Worm (Caenorhabditis elegans) whole organism, young adult: ENCODE data around the gene mocs-1.
A peak's percentile ranks its signal among the peaks of the same experiment; 100 is the strongest.

ENCODE experiments used
- B0035.1 ChIP-seq: sonication (generic microtip); optimal IDR thresholded peaks from 2 replicates; lab custom pipeline; 2016; ENCODE audit warnings: missing genetic modification characterization, mild to moderate bottlenecking, missing compliant biosample characterization, missing genotype, missing genetic modification reagents
- C06A6.2 ChIP-seq: fragments of 200-800 bp; sonication (Bioruptor generic); conservative IDR thresholded peaks from 2 replicates; pipeline ENCODE4 v1.3.6; 2022; ENCODE audit warnings: missing genetic modification characterization, missing compliant biosample characterization
- F10E7.11 ChIP-seq: sonication (generic microtip); optimal IDR thresholded peaks from 2 replicates; lab custom pipeline; 2017; ENCODE audit warnings: mild to moderate bottlenecking, missing genetic modification characterization, moderate library complexity, missing compliant biosample characterization
- F23B12.7 ChIP-seq: sonication (generic microtip); optimal IDR thresholded peaks from 2 replicates; lab custom pipeline; 2017; ENCODE audit warnings: missing genetic modification characterization, mild to moderate bottlenecking, missing compliant biosample characterization, antibody characterized with exemption, moderate library complexity; ENCODE audit not compliant: insufficient read depth
- F33H1.4 ChIP-seq: fragments of 200-800 bp; sonication (Bioruptor generic); IDR thresholded peaks from 2 replicates; pipeline ENCODE4 v1.3.6; 2022; ENCODE audit warnings: missing genetic modification reagents, missing genetic modification characterization, missing compliant biosample characterization
- F37B4.10 ChIP-seq: fragments of 200-800 bp; sonication (Bioruptor generic); IDR thresholded peaks from 2 replicates; pipeline ENCODE4 v1.3.6; 2022; ENCODE audit warnings: missing genetic modification characterization, missing compliant biosample characterization
- F57C9.4 ChIP-seq: sonication (generic microtip); optimal IDR thresholded peaks from 2 replicates; lab custom pipeline; 2017; ENCODE audit warnings: mild to moderate bottlenecking, missing genetic modification characterization, missing compliant biosample characterization
- T26A5.8 ChIP-seq: sonication (generic microtip); optimal IDR thresholded peaks from 2 replicates; lab custom pipeline; 2016; ENCODE audit warnings: missing genetic modification characterization, missing compliant biosample characterization
- Y67H2A.10 ChIP-seq: fragments of 200-800 bp; sonication (Bioruptor generic); conservative IDR thresholded peaks from 2 replicates; pipeline ENCODE4 v1.3.6; 2022; ENCODE audit warnings: missing genetic modification reagents, missing genetic modification characterization, missing compliant biosample characterization
- Y79H2A.3 ChIP-seq: fragments of 200-800 bp; sonication (Bioruptor generic); conservative IDR thresholded peaks from 2 replicates; pipeline ENCODE4 v1.3.6; 2022; ENCODE audit warnings: missing genetic modification reagents, missing genetic modification characterization, missing compliant biosample characterization
- akir-1 ChIP-seq: fragments of 200-800 bp; sonication (Bioruptor generic); optimal IDR thresholded peaks from 2 replicates; lab custom pipeline; 2018; ENCODE audit warnings: mild to moderate bottlenecking, missing genetic modification characterization, moderate library complexity, missing compliant biosample characterization
- atf-7 ChIP-seq: sonication (generic microtip); optimal IDR thresholded peaks from 2 replicates; lab custom pipeline; 2017; ENCODE audit warnings: mild to moderate bottlenecking, missing genetic modification characterization, missing compliant biosample characterization
- attf-3 ChIP-seq: fragments of 200-800 bp; sonication (Bioruptor generic); conservative IDR thresholded peaks from 2 replicates; pipeline ENCODE4 v1.3.6; 2022; ENCODE audit warnings: missing genetic modification reagents, missing genetic modification characterization, missing compliant biosample characterization
- attf-5 ChIP-seq: fragments of 200-800 bp; sonication (Bioruptor generic); optimal IDR thresholded peaks from 2 replicates; lab custom pipeline; 2018; ENCODE audit warnings: mild to moderate bottlenecking, missing genetic modification characterization, missing compliant biosample characterization
- bed-1 ChIP-seq: fragments of 200-800 bp; sonication (Bioruptor generic); IDR thresholded peaks from 2 replicates; pipeline ENCODE4 v1.3.6; 2022; ENCODE audit warnings: missing genetic modification reagents, missing genetic modification characterization, missing compliant biosample characterization
- bed-2 ChIP-seq: fragments of 200-800 bp; sonication (Bioruptor generic); IDR thresholded peaks from 2 replicates; pipeline ENCODE4 v1.3.6; 2022; ENCODE audit warnings: missing genetic modification reagents, missing genetic modification characterization, missing compliant biosample characterization
- cebp-1 ChIP-seq, 2 experiments: fragments of 200-800 bp in 1 of 2; sonication (Bioruptor generic) in 1 of 2; sonication (generic microtip) in 1 of 2; IDR thresholded peaks in 1 of 2; optimal IDR thresholded peaks in 1 of 2; 2 replicates each; pipeline versions ENCODE4 v1.3.6 to Lab custom; 2017 to 2022; ENCODE audit warnings: missing compliant biosample characterization in 2 of 2, missing genetic modification characterization in 2 of 2, mild to moderate bottlenecking in 1 of 2, missing genetic modification reagents in 1 of 2, moderate library complexity in 1 of 2
- ceh-40 ChIP-seq: fragments of 200-800 bp; sonication (Bioruptor generic); IDR thresholded peaks from 2 replicates; pipeline ENCODE4 v1.3.6; 2022; ENCODE audit warnings: missing genetic modification characterization, missing compliant biosample characterization
- egrh-3 ChIP-seq: fragments of 200-800 bp; sonication (Bioruptor generic); IDR thresholded peaks from 2 replicates; pipeline ENCODE4 v1.3.6; 2022; ENCODE audit warnings: missing genetic modification reagents, missing genetic modification characterization, missing compliant biosample characterization
- gei-17 ChIP-seq: fragments of 200-800 bp; sonication (Bioruptor generic); optimal IDR thresholded peaks from 2 replicates; lab custom pipeline; 2018; ENCODE audit warnings: mild to moderate bottlenecking, missing genetic modification characterization, missing compliant biosample characterization
- hlh-26 ChIP-seq: fragments of 200-800 bp; sonication (Bioruptor generic); conservative IDR thresholded peaks from 2 replicates; pipeline ENCODE4 v1.3.6; 2022; ENCODE audit warnings: missing genetic modification reagents, missing genetic modification characterization, missing compliant biosample characterization
- hmg-1.2 ChIP-seq: fragments of 200-800 bp; sonication (Bioruptor generic); IDR thresholded peaks from 2 replicates; pipeline ENCODE4 v1.3.6; 2022; ENCODE audit warnings: missing genetic modification reagents, missing genetic modification characterization, missing compliant biosample characterization
- let-526 ChIP-seq: fragments of 200-800 bp; sonication (Bioruptor generic); IDR thresholded peaks from 2 replicates; pipeline ENCODE4 v1.3.6; 2022; ENCODE audit warnings: missing genetic modification reagents, missing genetic modification characterization, missing compliant biosample characterization
- let-607 ChIP-seq, 2 experiments: fragments of 200-800 bp in 1 of 2; sonication (Bioruptor generic) in 1 of 2; sonication (generic microtip) in 1 of 2; optimal IDR thresholded peaks; 2 replicates each; lab custom pipeline; 2016 to 2018; ENCODE audit warnings: mild to moderate bottlenecking in 2 of 2, missing compliant biosample characterization in 2 of 2, missing genetic modification characterization in 2 of 2, moderate library complexity in 2 of 2, missing genotype in 1 of 2
- lin-40 ChIP-seq: sonication (generic microtip); optimal IDR thresholded peaks from 2 replicates; lab custom pipeline; 2016; ENCODE audit warnings: missing genetic modification characterization, mild to moderate bottlenecking, missing compliant biosample characterization, missing genotype, missing genetic modification reagents
- madf-10 ChIP-seq: sonication (generic microtip); optimal IDR thresholded peaks from 2 replicates; lab custom pipeline; 2016; ENCODE audit warnings: mild to moderate bottlenecking, missing genetic modification characterization, missing compliant biosample characterization
- madf-6 ChIP-seq: fragments of 200-800 bp; sonication (Bioruptor generic); IDR thresholded peaks from 2 replicates; pipeline ENCODE4 v1.3.6; 2022; ENCODE audit warnings: missing genetic modification reagents, missing genetic modification characterization, missing compliant biosample characterization
- mes-4 ChIP-seq: sonication (generic microtip); optimal IDR thresholded peaks from 2 replicates; lab custom pipeline; 2016; ENCODE audit warnings: missing genotype, missing genetic modification characterization, missing compliant biosample characterization
- nfyb-1 ChIP-seq: fragments of 200-800 bp; sonication (Bioruptor generic); IDR thresholded peaks from 2 replicates; pipeline ENCODE4 v1.3.6; 2022; ENCODE audit warnings: missing genetic modification reagents, missing genetic modification characterization, missing compliant biosample characterization
- nhr-80 ChIP-seq: sonication (generic microtip); optimal IDR thresholded peaks from 2 replicates; lab custom pipeline; 2016; ENCODE audit warnings: missing genetic modification characterization, missing compliant biosample characterization
- pbrm-1 ChIP-seq: fragments of 200-800 bp; sonication (Bioruptor generic); IDR thresholded peaks from 2 replicates; pipeline ENCODE4 v1.3.6; 2022; ENCODE audit warnings: missing genetic modification reagents, missing genetic modification characterization, missing compliant biosample characterization
- rpc-1 ChIP-seq, 2 experiments: fragments of 150-350 bp in 1 of 2; sonication (generic microtip) in 1 of 2; optimal IDR thresholded peaks; 2 replicates each; lab custom pipeline; 2014 to 2018; ENCODE audit warnings: missing biosample characterization in 1 of 2, missing genetic modification characterization in 1 of 2, missing genetic modification reagents in 1 of 2, missing genotype in 1 of 2
- sea-2 ChIP-seq: fragments of 200-800 bp; sonication (Bioruptor generic); IDR thresholded peaks from 2 replicates; pipeline ENCODE4 v1.3.6; 2022; ENCODE audit warnings: missing genetic modification characterization, missing compliant biosample characterization
- snpc-4 ChIP-seq, 5 experiments: fragments of 150-350 bp in 1 of 5; sonication (generic microtip) in 4 of 5; optimal IDR thresholded peaks; 2 replicates each; lab custom pipeline; 2014 to 2018; ENCODE audit warnings: missing genetic modification characterization in 5 of 5, missing biosample characterization in 3 of 5, antibody characterized with exemption in 2 of 5, mild to moderate bottlenecking in 2 of 5, missing compliant biosample characterization in 2 of 5, missing genotype in 2 of 5, moderate library complexity in 2 of 5, missing genetic modification reagents in 1 of 5
- unc-62 ChIP-seq: fragments of 150-350 bp; optimal IDR thresholded peaks from 2 replicates; lab custom pipeline; 2014; ENCODE audit warnings: missing biosample characterization, missing genetic modification reagents, missing genetic modification characterization
- zfh-2 ChIP-seq: fragments of 200-800 bp; sonication (Bioruptor generic); conservative IDR thresholded peaks from 2 replicates; pipeline ENCODE4 v1.3.6; 2022; ENCODE audit warnings: missing genetic modification reagents, missing genetic modification characterization, missing compliant biosample characterization
- zim-3 ChIP-seq: sonication (generic microtip); optimal IDR thresholded peaks from 2 replicates; lab custom pipeline; 2017; ENCODE audit warnings: mild to moderate bottlenecking, missing genetic modification characterization, moderate library complexity, missing compliant biosample characterization
- ztf-26 ChIP-seq: sonication (generic microtip); optimal IDR thresholded peaks from 2 replicates; lab custom pipeline; 2017; ENCODE audit warnings: missing genetic modification characterization, missing compliant biosample characterization

mocs-1 gene

DNA sequence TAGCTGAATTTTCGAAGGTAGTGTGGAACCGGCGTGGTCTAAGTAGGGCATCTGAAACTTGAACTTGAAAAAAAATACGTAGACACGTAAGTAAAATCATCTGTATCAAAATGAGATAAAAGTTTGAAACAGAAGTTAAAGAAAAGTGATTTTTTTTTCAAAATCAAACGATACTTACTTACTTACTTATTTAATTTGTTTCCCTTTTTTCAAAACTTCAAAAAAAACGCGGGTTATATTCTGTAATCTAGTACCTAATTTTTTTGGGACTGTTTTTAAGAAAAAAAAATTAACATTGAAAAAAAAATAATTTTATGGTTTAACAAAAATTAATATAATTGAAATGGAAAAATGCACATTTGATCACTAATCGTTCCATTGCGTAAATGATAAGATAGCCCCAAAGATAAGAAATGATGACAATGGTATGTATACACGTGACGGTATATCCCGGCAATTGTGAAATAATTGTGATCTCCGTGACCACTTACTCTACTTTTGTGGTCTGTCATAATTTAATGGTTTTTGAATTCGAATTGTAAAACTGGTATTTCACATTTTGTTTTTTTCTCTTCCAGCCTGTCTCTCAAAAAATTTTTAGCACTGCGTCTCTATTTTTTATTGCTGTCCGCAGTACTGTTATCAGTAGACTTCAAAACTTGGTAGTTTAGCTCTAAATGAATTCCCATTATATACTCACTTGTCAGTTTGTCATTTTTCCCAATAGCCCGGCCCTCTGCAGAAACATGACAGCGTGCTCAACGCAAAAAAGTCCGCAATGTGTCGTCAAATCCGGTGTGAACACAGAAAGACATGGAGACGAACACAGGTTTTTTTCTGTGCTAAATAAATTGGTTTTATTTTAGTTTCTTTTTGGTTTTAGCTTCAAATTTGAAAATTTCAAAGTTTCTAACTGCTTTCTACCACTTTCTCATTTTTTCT is at the start of gene mocs-1:
mocs-1 (minus strand) TSS at position 51 of the 942 bp plus-strand sequence.
- TF ChIP-seq hmg-1.2 (GFP tag; lab: Robert Waterston, UW) (peak; percentile 12; the same call in 1 of the 2 replicates), B0035.1 (tag; lab: Kevin White, UChicago) (no peak), rpc-1 (optimal IDR thresholded peaks at IDR 0.05; lab: Kevin White, UChicago) (no peak), rpc-1 (tag; optimal IDR thresholded peaks at IDR 0.05; lab: Kevin White, UChicago) (no peak), F23B12.7 (tag; lab: Kevin White, UChicago) (no peak), let-526 (no peak), F37B4.10 (GFP tag; lab: Robert Waterston, UW) (no peak), lin-40 (tag; lab: Kevin White, UChicago) (peak; percentile 8), madf-6 (GFP tag; lab: Robert Waterston, UW) (no peak), nhr-80 (tag; lab: Kevin White, UChicago) (peak; percentile 68), attf-5 (GFP tag; lab: Kevin White, UChicago) (peak; percentile 26), Y67H2A.10 (GFP tag; lab: Robert Waterston, UW) (no peak), C06A6.2 (no peak), let-607 (tag; optimal IDR thresholded peaks at IDR 0.05; lab: Kevin White, UChicago) (peak in 1 of 2 experiments; percentile 9), cebp-1 (GFP tag; IDR thresholded peaks at IDR 0.05; lab: Robert Waterston, UW) (peak; percentile 62; the same call in 1 of the 2 replicates), cebp-1 (tag; optimal IDR thresholded peaks at IDR 0.05; lab: Kevin White, UChicago) (peak; percentile 85), snpc-4 (GFP tag; optimal IDR thresholded peaks at IDR 0.05; lab: Kevin White, UChicago) (no peak), snpc-4 (tag; optimal IDR thresholded peaks at IDR 0.05; lab: Kevin White, UChicago) (peak in 1 of 4 experiments; percentile 14)

- TF ChIP-seq ztf-26 (tag; lab: Kevin White, UChicago) (no peak), F57C9.4 (tag; lab: Kevin White, UChicago) (no peak), cebp-1 (GFP tag; IDR thresholded peaks at IDR 0.05; lab: Robert Waterston, UW) (no peak), cebp-1 (tag; optimal IDR thresholded peaks at IDR 0.05; lab: Kevin White, UChicago) (no peak), bed-2 (GFP tag; lab: Robert Waterston, UW) (no peak), F33H1.4 (GFP tag; lab: Robert Waterston, UW) (no peak), madf-10 (tag; lab: Kevin White, UChicago) (no peak), rpc-1 (optimal IDR thresholded peaks at IDR 0.05; lab: Kevin White, UChicago) (no peak), rpc-1 (tag; optimal IDR thresholded peaks at IDR 0.05; lab: Kevin White, UChicago) (no peak), akir-1 (GFP tag; lab: Kevin White, UChicago) (no peak), F10E7.11 (tag; lab: Kevin White, UChicago) (no peak), attf-3 (no peak)
Observed at ce11 chrX:15487806-15488205, 47.2 kb upstream of the mocs-1 start, which contains the start of gene H13N06.2. Gene H13N06.2, plus strand, starts transcription at chrX:15488106.

- TF ChIP-seq bed-1 (GFP tag; lab: Robert Waterston, UW) = no peak
- TF ChIP-seq T26A5.8 (tag; lab: Kevin White, UChicago) = no peak
- TF ChIP-seq F10E7.11 (tag; lab: Kevin White, UChicago) = no peak
- no peak for TF ChIP-seq mes-4 (tag; lab: Kevin White, UChicago)
- no peak for TF ChIP-seq madf-10 (tag; lab: Kevin White, UChicago)
- TF ChIP-seq zim-3 (tag; lab: Kevin White, UChicago) = no peak
- no peak for TF ChIP-seq gei-17
- no peak for TF ChIP-seq Y79H2A.3 (GFP tag; lab: Robert Waterston, UW)
- no peak for TF ChIP-seq hlh-26 (GFP tag; lab: Robert Waterston, UW)
- TF ChIP-seq nfyb-1 = no peak
- TF ChIP-seq egrh-3 (GFP tag; lab: Robert Waterston, UW) = peak; percentile 19; the same call in 1 of the 2 replicates
- TF ChIP-seq atf-7 (tag; lab: Kevin White, UChicago) = no peak
- no peak for TF ChIP-seq ceh-40
- TF ChIP-seq F23B12.7 (tag; lab: Kevin White, UChicago) = no peak
- TF ChIP-seq ztf-26 (tag; lab: Kevin White, UChicago) = no peak
- TF ChIP-seq pbrm-1 = no peak
- TF ChIP-seq zfh-2 (GFP tag; lab: Robert Waterston, UW) = peak; percentile 51; the same call in 1 of the 2 replicates
- TF ChIP-seq hmg-1.2 (GFP tag; lab: Robert Waterston, UW) = 0 out of 2 replicates have a peak, but pooled peaks have one; percentile 7
- TF ChIP-seq unc-62 (GFP tag; lab: Kevin White, UChicago) = no peak
- no peak for TF ChIP-seq sea-2 (GFP tag; lab: Robert Waterston, UW)
Observed at ce11 chrX:15487162-15487561, 46.6 kb upstream of the mocs-1 start.
